Fruit fly (Drosophila melanogaster): ENCODE data around the gene Klp67A.

Gene Klp67A

dm6 chr3L:9404497-9404896 is 37.7 kb upstream of the Klp67A start, which contains the start of gene Cpr67B:
Cpr67B (plus strand) TSS chr3L:9404797.
- TF ChIP-seq fd85E (GFP tag; optimal IDR thresholded peaks at IDR 0.05) = no peak
- no peak for TF ChIP-seq CG6854 (GFP tag; optimal IDR thresholded peaks at IDR 0.05)
- no peak for TF ChIP-seq CG4318 (GFP tag; optimal IDR thresholded peaks at IDR 0.05)
- no peak for TF ChIP-seq Smox (GFP tag; optimal IDR thresholded peaks at IDR 0.05)

DNA sequence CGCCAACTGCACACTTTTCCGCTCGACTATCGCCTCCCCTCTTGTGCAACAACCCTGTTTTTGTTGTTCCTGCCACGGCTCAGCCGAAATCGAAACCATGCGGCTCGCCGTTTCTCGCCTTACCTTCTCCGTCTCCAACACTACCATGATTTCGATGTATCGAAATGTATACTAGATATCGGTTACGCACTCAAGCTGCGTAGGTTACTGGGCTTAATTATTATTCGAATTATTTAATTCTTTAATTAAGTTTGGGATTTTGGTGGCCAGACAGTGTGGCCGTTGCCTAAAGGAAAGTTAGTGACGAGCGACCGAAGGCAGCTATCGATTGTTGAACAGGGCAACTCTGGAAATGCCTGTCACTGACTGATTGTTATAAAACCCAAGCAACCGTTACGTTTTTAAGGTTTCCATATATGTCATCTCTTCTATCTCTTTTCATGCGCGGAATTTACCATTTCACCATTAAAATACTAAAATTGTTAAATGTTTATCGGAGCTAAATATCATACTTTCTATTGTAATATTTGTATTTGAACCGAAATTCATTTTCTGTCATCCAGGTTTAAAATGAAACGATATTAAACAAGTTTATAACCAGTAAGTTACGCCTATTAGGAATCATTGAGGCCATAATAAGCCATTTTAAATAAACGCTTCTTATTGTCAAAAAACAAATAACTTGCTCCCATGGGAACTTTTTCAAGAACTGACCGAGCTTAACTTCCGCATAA is 35.5 kb upstream of the Klp67A start, which contains the start of gene eIF4E1:
Gene eIF4E1 (minus strand): TSS at position 304 of the 734 bp plus-strand sequence.
- peak; percentile 8 for TF ChIP-seq topi (GFP tag; optimal IDR thresholded peaks at IDR 0.05)
- TF ChIP-seq CG16779 (tag; optimal IDR thresholded peaks at IDR 0.05) = no peak
- TF ChIP-seq fd59A (GFP tag; optimal IDR thresholded peaks at IDR 0.05) = no peak
- TF ChIP-seq CG6808 (GFP tag; optimal IDR thresholded peaks at IDR 0.05) = no peak
- no peak for TF ChIP-seq Blimp-1 (GFP tag; optimal IDR thresholded peaks at IDR 0.05)
- no peak for TF ChIP-seq CG6276 (GFP tag; optimal IDR thresholded peaks at IDR 0.05)
- TF ChIP-seq lz (GFP tag; optimal IDR thresholded peaks at IDR 0.05) = peak; percentile 14
- no peak for TF ChIP-seq CG10669 (GFP tag; optimal IDR thresholded peaks at IDR 0.05)
- TF ChIP-seq dac (GFP tag; optimal IDR thresholded peaks at IDR 0.05) = no peak
- no peak for TF ChIP-seq achi (GFP tag; optimal IDR thresholded peaks at IDR 0.05)
- no peak for TF ChIP-seq Sox14 (GFP tag; optimal IDR thresholded peaks at IDR 0.05)
- TF ChIP-seq spab (GFP tag; optimal IDR thresholded peaks at IDR 0.05) = no peak
- peak; percentile 9 for TF ChIP-seq CG31627 (GFP tag; optimal IDR thresholded peaks at IDR 0.05)
- TF ChIP-seq CG8319 (GFP tag; optimal IDR thresholded peaks at IDR 0.05) = no peak
- no peak for TF ChIP-seq Gug (GFP tag; IDR thresholded peaks at IDR 0.05)
- no peak for TF ChIP-seq esn (GFP tag; optimal IDR thresholded peaks at IDR 0.05)
- TF ChIP-seq CG3919 (GFP tag; optimal IDR thresholded peaks at IDR 0.05) = no peak
- TF ChIP-seq pdm3 (GFP tag; optimal IDR thresholded peaks at IDR 0.05) = no peak
- no peak for TF ChIP-seq Lpt (GFP tag; optimal IDR thresholded peaks at IDR 0.05)
- TF ChIP-seq acj6 (GFP tag; optimal IDR thresholded peaks at IDR 0.05) = no peak
- no peak for TF ChIP-seq fkh (GFP tag; optimal IDR thresholded peaks at IDR 0.05)
- TF ChIP-seq CG9139 (GFP tag; optimal IDR thresholded peaks at IDR 0.05) = no peak
- TF ChIP-seq CG11902 (GFP tag; optimal IDR thresholded peaks at IDR 0.05) = no peak
- TF ChIP-seq Hr38 (GFP tag; optimal IDR thresholded peaks at IDR 0.05) = no peak
- peak; percentile 83 for TF ChIP-seq Eip78C (GFP tag)
- no peak for TF ChIP-seq CG6854 (GFP tag; optimal IDR thresholded peaks at IDR 0.05)
- TF ChIP-seq eg (GFP tag; IDR thresholded peaks at IDR 0.05) = no peak
- TF ChIP-seq CG11762 (GFP tag; optimal IDR thresholded peaks at IDR 0.05; ENCODE audit: insufficient read depth) = no peak
- no peak for TF ChIP-seq Ets21C (GFP tag; optimal IDR thresholded peaks at IDR 0.05)
- TF ChIP-seq CG6163 (GFP tag; IDR thresholded peaks at IDR 0.05) = 0 out of 3 replicates have a peak, but pooled peaks have one; percentile 0
- no peak for TF ChIP-seq CG15336 (GFP tag; IDR thresholded peaks at IDR 0.05)
- TF ChIP-seq salr (GFP tag; optimal IDR thresholded peaks at IDR 0.05) = no peak
- no peak for TF ChIP-seq Sox15 (GFP tag; optimal IDR thresholded peaks at IDR 0.05)
- TF ChIP-seq CG1621 (tag; optimal IDR thresholded peaks at IDR 0.05) = no peak
- no peak for TF ChIP-seq CG8632 (GFP tag; optimal IDR thresholded peaks at IDR 0.05)
- TF ChIP-seq Hr39 (GFP tag; optimal IDR thresholded peaks at IDR 0.05) = no peak
- no peak for TF ChIP-seq dsx (GFP tag; optimal IDR thresholded peaks at IDR 0.05; ENCODE audit: poor library complexity, severe bottlenecking)
- no peak for TF ChIP-seq Smox (GFP tag; optimal IDR thresholded peaks at IDR 0.05)
- TF ChIP-seq cyc (GFP tag; optimal IDR thresholded peaks at IDR 0.05) = no peak
- no peak for TF ChIP-seq Hr4 (GFP tag; optimal IDR thresholded peaks at IDR 0.05)
- TF ChIP-seq CG34406 (GFP tag; optimal IDR thresholded peaks at IDR 0.05) = no peak
- no peak for TF ChIP-seq Eip93F (GFP tag; optimal IDR thresholded peaks at IDR 0.05)
